Fruit fly (Drosophila melanogaster) whole organism, embryonic: ENCODE results near the gene CG14715.

ENCODE experiments used
- Antp ChIP-seq: fragments of 200-800 bp; sonication (Bioruptor generic); optimal IDR thresholded peaks from 3 replicates; lab custom pipeline; 2016; ENCODE audit warnings: missing biosample characterization, missing genetic modification characterization
- CG10366 ChIP-seq: fragments of 200-800 bp; sonication (Bioruptor generic); IDR thresholded peaks from 2 replicates; pipeline ENCODE4 v1.3.6; 2022; ENCODE audit warnings: missing biosample characterization, missing genetic modification characterization
- CG10462 ChIP-seq: fragments of 200-800 bp; sonication (Bioruptor generic); optimal IDR thresholded peaks from 2 replicates; lab custom pipeline; 2016; ENCODE audit warnings: missing biosample characterization, missing genetic modification characterization
- CG11723 ChIP-seq: fragments of 200-800 bp; sonication (Bioruptor generic); optimal IDR thresholded peaks from 2 replicates; lab custom pipeline; 2017; ENCODE audit warnings: missing biosample characterization, mild to moderate bottlenecking, missing genetic modification characterization
- CG12071 ChIP-seq: fragments of 200-800 bp; sonication (Bioruptor generic); optimal IDR thresholded peaks from 3 replicates; lab custom pipeline; 2018; ENCODE audit warnings: missing biosample characterization, mild to moderate bottlenecking, missing genetic modification characterization
- CG12219 ChIP-seq: fragments of 200-800 bp; sonication (Bioruptor generic); optimal IDR thresholded peaks from 3 replicates; lab custom pipeline; 2018; ENCODE audit warnings: missing biosample characterization, mild to moderate bottlenecking, missing genetic modification characterization
- CG13424 ChIP-seq: fragments of 200-800 bp; sonication (Bioruptor generic); optimal IDR thresholded peaks from 2 replicates; lab custom pipeline; 2019; ENCODE audit warnings: missing biosample characterization, mild to moderate bottlenecking, missing genetic modification characterization, moderate library complexity
- CG13624 ChIP-seq: fragments of 200-800 bp; sonication (Bioruptor generic); optimal IDR thresholded peaks from 2 replicates; lab custom pipeline; 2016; ENCODE audit warnings: missing biosample characterization, missing genetic modification characterization
- CG17359 ChIP-seq: fragments of 200-800 bp; sonication (Bioruptor generic); optimal IDR thresholded peaks from 3 replicates; lab custom pipeline; 2018; ENCODE audit warnings: missing biosample characterization, mild to moderate bottlenecking, missing genetic modification characterization, moderate library complexity
- CG2875 ChIP-seq: fragments of 200-800 bp; sonication (Bioruptor generic); optimal IDR thresholded peaks from 2 replicates; lab custom pipeline; 2017; ENCODE audit warnings: missing biosample characterization, mild to moderate bottlenecking, missing genetic modification characterization, missing genetic modification reagents
- CG31365 ChIP-seq: fragments of 200-800 bp; sonication (Bioruptor generic); optimal IDR thresholded peaks from 2 replicates; lab custom pipeline; 2018; ENCODE audit warnings: missing biosample characterization, mild to moderate bottlenecking, missing genetic modification characterization
- CG3163 ChIP-seq: fragments of 200-800 bp; sonication (Bioruptor generic); optimal IDR thresholded peaks from 3 replicates; lab custom pipeline; 2016; ENCODE audit warnings: missing biosample characterization, missing genetic modification characterization
- CG3281 ChIP-seq: fragments of 200-800 bp; sonication (Bioruptor generic); optimal IDR thresholded peaks from 3 replicates; lab custom pipeline; 2017; ENCODE audit warnings: missing biosample characterization, mild to moderate bottlenecking, missing genetic modification characterization
- CG34376 ChIP-seq: fragments of 200-800 bp; sonication (Bioruptor generic); optimal IDR thresholded peaks from 2 replicates; lab custom pipeline; 2018; ENCODE audit warnings: missing biosample characterization, mild to moderate bottlenecking, missing genetic modification characterization
- CG4854 ChIP-seq: fragments of 200-800 bp; sonication (Bioruptor generic); optimal IDR thresholded peaks from 2 replicates; lab custom pipeline; 2016; ENCODE audit warnings: missing biosample characterization, missing genetic modification characterization, inconsistent platforms
- CG5180 ChIP-seq: fragments of 200-800 bp; sonication (Bioruptor generic); optimal IDR thresholded peaks from 3 replicates; lab custom pipeline; 2017; ENCODE audit warnings: missing biosample characterization, missing genetic modification characterization, mild to moderate bottlenecking, moderate library complexity, missing genetic modification reagents
- CG6654 ChIP-seq: fragments of 200-800 bp; sonication (Bioruptor generic); optimal IDR thresholded peaks from 2 replicates; lab custom pipeline; 2017; ENCODE audit warnings: missing biosample characterization, mild to moderate bottlenecking, missing genetic modification characterization
- CG6689 ChIP-seq: fragments of 200-800 bp; sonication (Bioruptor generic); IDR thresholded peaks from 2 replicates; pipeline ENCODE4 v1.3.6; 2022; ENCODE audit warnings: missing biosample characterization, missing genetic modification characterization
- CG6791 ChIP-seq: fragments of 200-800 bp; sonication (Bioruptor generic); IDR thresholded peaks from 3 replicates; pipeline ENCODE4 v1.3.6; 2022; ENCODE audit warnings: missing biosample characterization, missing genetic modification characterization; ENCODE audit not compliant: partially characterized antibody
- CG7357 ChIP-seq: fragments of 200-800 bp; sonication (Bioruptor generic); IDR thresholded peaks from 3 replicates; pipeline ENCODE4 v1.3.6; 2022; ENCODE audit warnings: missing biosample characterization, missing genetic modification characterization
- Dad ChIP-seq: fragments of 200-800 bp; sonication (Bioruptor generic); optimal IDR thresholded peaks from 3 replicates; lab custom pipeline; 2016; ENCODE audit warnings: missing biosample characterization, missing genetic modification characterization
- Dfd ChIP-seq, 2 experiments: fragments of >200 bp; optimal IDR thresholded peaks; 2 replicates each; lab custom pipeline; 2017; ENCODE audit warnings: missing biosample characterization in 2 of 2, missing genetic modification characterization in 2 of 2
- GATAe ChIP-seq: fragments of 200-800 bp; sonication (Bioruptor generic); conservative IDR thresholded peaks from 2 replicates; pipeline ENCODE4 v1.3.6; 2022; ENCODE audit warnings: missing biosample characterization, missing genetic modification characterization
- H15 ChIP-seq: fragments of 200-800 bp; sonication (Bioruptor generic); IDR thresholded peaks from 3 replicates; pipeline ENCODE4 v1.3.6; 2022; ENCODE audit warnings: missing biosample characterization, missing genetic modification characterization
- Hmx ChIP-seq: fragments of 200-800 bp; sonication (Bioruptor generic); optimal IDR thresholded peaks from 2 replicates; lab custom pipeline; 2016; ENCODE audit warnings: missing biosample characterization, missing genetic modification characterization
- Med ChIP-seq: fragments of 200-800 bp; sonication (Bioruptor generic); peaks from one replicate; lab custom pipeline; 2016; ENCODE audit warnings: missing biosample characterization, missing genetic modification characterization, mild to moderate bottlenecking, inconsistent platforms, moderate library complexity
- Myb ChIP-seq: fragments of 200-800 bp; sonication (Bioruptor generic); optimal IDR thresholded peaks from 2 replicates; lab custom pipeline; 2016; ENCODE audit warnings: missing biosample characterization, missing genetic modification characterization
- Pdp1 ChIP-seq, 2 experiments: fragments of 200-800 bp; sonication (Bioruptor generic); optimal IDR thresholded peaks; 3 replicates each; lab custom pipeline; 2016; ENCODE audit warnings: missing biosample characterization in 2 of 2, missing genetic modification characterization in 2 of 2, mild to moderate bottlenecking in 1 of 2, moderate library complexity in 1 of 2
- Spps ChIP-seq: fragments of 200-800 bp; sonication (Bioruptor generic); optimal IDR thresholded peaks from 2 replicates; lab custom pipeline; 2018; ENCODE audit warnings: missing biosample characterization, mild to moderate bottlenecking, missing genetic modification characterization
- Trl ChIP-seq, 3 experiments: fragments of >200 bp in 2 of 3; fragments of 200-800 bp in 1 of 3; sonication (Bioruptor generic) in 1 of 3; optimal IDR thresholded peaks; 2 replicates in 1 of 3; 3 replicates in 2 of 3; lab custom pipeline; 2016 to 2017; ENCODE audit warnings: missing biosample characterization in 1 of 3, missing genetic modification characterization in 1 of 3
- Xrp1 ChIP-seq: fragments of 200-800 bp; sonication (Bioruptor generic); IDR thresholded peaks from 2 replicates; pipeline ENCODE4 v1.3.6; 2022; ENCODE audit warnings: missing biosample characterization, missing genetic modification characterization
- ato ChIP-seq: fragments of 200-800 bp; sonication (Bioruptor generic); IDR thresholded peaks from 2 replicates; pipeline ENCODE4 v1.3.6; 2022; ENCODE audit warnings: missing biosample characterization, missing genetic modification characterization; ENCODE audit not compliant: partially characterized antibody
- bowl ChIP-seq: fragments of 200-800 bp; sonication (Bioruptor generic); IDR thresholded peaks from 2 replicates; pipeline ENCODE4 v1.3.6; 2022; ENCODE audit warnings: missing biosample characterization, missing genetic modification characterization
- crol ChIP-seq: fragments of 200-800 bp; sonication (Bioruptor generic); IDR thresholded peaks from 2 replicates; pipeline ENCODE4 v1.3.6; 2022; ENCODE audit warnings: missing biosample characterization, missing genetic modification characterization
- ems ChIP-seq: fragments of 200-800 bp; sonication (Bioruptor generic); optimal IDR thresholded peaks from 3 replicates; lab custom pipeline; 2016; ENCODE audit warnings: missing biosample characterization, missing genetic modification characterization
- exex ChIP-seq: fragments of 200-800 bp; sonication (Bioruptor generic); optimal IDR thresholded peaks from 4 replicates; lab custom pipeline; 2018; ENCODE audit warnings: missing biosample characterization, mild to moderate bottlenecking, missing genetic modification characterization, moderate library complexity
- gcm ChIP-seq: fragments of 200-800 bp; sonication (Bioruptor generic); optimal IDR thresholded peaks from 2 replicates; lab custom pipeline; 2019; ENCODE audit warnings: missing biosample characterization, mild to moderate bottlenecking, missing genetic modification characterization, moderate library complexity
- grn ChIP-seq: fragments of 200-800 bp; sonication (Bioruptor generic); optimal IDR thresholded peaks from 3 replicates; lab custom pipeline; 2017; ENCODE audit warnings: missing biosample characterization, missing genetic modification characterization
- mirr ChIP-seq: fragments of 200-800 bp; sonication (Bioruptor generic); optimal IDR thresholded peaks from 3 replicates; lab custom pipeline; 2018; ENCODE audit warnings: missing biosample characterization, mild to moderate bottlenecking, missing genetic modification characterization
- nerfin-2 ChIP-seq: fragments of 200-800 bp; sonication (Bioruptor generic); IDR thresholded peaks from 2 replicates; pipeline ENCODE4 v1.3.6; 2022; ENCODE audit warnings: missing biosample characterization, missing genetic modification characterization; ENCODE audit not compliant: partially characterized antibody
- p53 ChIP-seq: fragments of 200-800 bp; sonication (Bioruptor generic); optimal IDR thresholded peaks from 2 replicates; lab custom pipeline; 2016; ENCODE audit warnings: missing biosample characterization, missing genetic modification characterization
- peb ChIP-seq: fragments of 200-800 bp; sonication (Bioruptor generic); IDR thresholded peaks from 2 replicates; pipeline ENCODE4 v1.3.6; 2022; ENCODE audit warnings: missing biosample characterization, missing genetic modification characterization
- sd ChIP-seq: fragments of 200-800 bp; sonication (Bioruptor generic); optimal IDR thresholded peaks from 3 replicates; lab custom pipeline; 2018; ENCODE audit warnings: missing biosample characterization, mild to moderate bottlenecking, missing genetic modification characterization, moderate library complexity
- slbo ChIP-seq: fragments of 200-800 bp; sonication (Bioruptor generic); IDR thresholded peaks from 2 replicates; pipeline ENCODE4 v1.3.6; 2022; ENCODE audit warnings: missing biosample characterization, missing genetic modification characterization
- stwl ChIP-seq: fragments of 200-800 bp; sonication (Bioruptor generic); optimal IDR thresholded peaks from 3 replicates; lab custom pipeline; 2018; ENCODE audit warnings: missing biosample characterization, mild to moderate bottlenecking, missing genetic modification characterization, moderate library complexity
- sug ChIP-seq: fragments of 200-800 bp; optimal IDR thresholded peaks from 2 replicates; lab custom pipeline; 2019; ENCODE audit warnings: missing biosample characterization, mild to moderate bottlenecking, missing genetic modification characterization, moderate library complexity
- tll ChIP-seq, 2 experiments: fragments of 200-800 bp in 1 of 2; fragments of >200 bp in 1 of 2; sonication (Bioruptor generic) in 1 of 2; optimal IDR thresholded peaks; 2 replicates each; lab custom pipeline; 2017 to 2019; ENCODE audit warnings: missing biosample characterization in 2 of 2, missing genetic modification characterization in 2 of 2, mild to moderate bottlenecking in 1 of 2, moderate library complexity in 1 of 2
- wek ChIP-seq: fragments of 200-800 bp; sonication (Bioruptor generic); optimal IDR thresholded peaks from 3 replicates; lab custom pipeline; 2018; ENCODE audit warnings: missing biosample characterization, mild to moderate bottlenecking, missing genetic modification characterization, moderate library complexity

The CG14715 gene

dm6 chr3R:11683675-11684074 lies 9.7 kb downstream of the CG14715 start:
- TF ChIP-seq Med (GFP tag; lab: Kevin White, UChicago) (peak; percentile 2), CG12071 (GFP tag; lab: Kevin White, UChicago) (peak; percentile 10), sug (tag; lab: Kevin White, UChicago) (peak; percentile 97), grn (GFP tag; lab: Kevin White, UChicago) (peak; percentile 42), GATAe (GFP tag; lab: Robert Waterston, UW) (peak; percentile 51), CG13624 (no peak), mirr (GFP tag; lab: Kevin White, UChicago) (peak; percentile 48), stwl (tag; lab: Kevin White, UChicago) (no peak), exex (peak; percentile 76), CG3281 (GFP tag; lab: Kevin White, UChicago) (peak; percentile 8), CG2875 (GFP tag; lab: Kevin White, UChicago) (no peak), CG11723 (no peak), sd (tag; lab: Kevin White, UChicago) (peak; percentile 37), CG34376 (GFP tag; lab: Kevin White, UChicago) (peak; percentile 37)

- no peak for TF ChIP-seq Trl (optimal IDR thresholded peaks at IDR 0.05; lab: Kevin White, UChicago)
- no peak for TF ChIP-seq Trl (GFP tag; optimal IDR thresholded peaks at IDR 0.05; lab: Kevin White, UChicago)
- TF ChIP-seq CG4854 (GFP tag; lab: Kevin White, UChicago) = no peak
- TF ChIP-seq ems (GFP tag; lab: Kevin White, UChicago) = no peak
- TF ChIP-seq Pdp1 (GFP tag; optimal IDR thresholded peaks at IDR 0.05; lab: Kevin White, UChicago) = peak in 1 of 2 experiments; percentile 4
- TF ChIP-seq grn (GFP tag; lab: Kevin White, UChicago) = peak; percentile 12
- TF ChIP-seq sug (tag; lab: Kevin White, UChicago) = peak; percentile 87
- no peak for TF ChIP-seq CG3163 (GFP tag; lab: Kevin White, UChicago)
- TF ChIP-seq H15 = no peak
- peak; percentile 62 for TF ChIP-seq exex
- TF ChIP-seq, all 482 proteins: peak for 4
These were observed 10.3 kb downstream of the CG14715 start, which contains the start of gene CG6830 for dm6 chr3R:11684316-11684715. Gene CG6830 (minus strand): TSS chr3R:11684342.

dm6 chr3R:11688055-11688454 lies 14.0 kb downstream of the CG14715 start, which contains the start of gene CG6834:
Gene CG6834 (minus strand): TSS chr3R:11688133.
- TF ChIP-seq Xrp1 (GFP tag; lab: Robert Waterston, UW) = no peak
- TF ChIP-seq CG6654 (GFP tag; lab: Kevin White, UChicago) = no peak
- no peak for TF ChIP-seq Antp (GFP tag; lab: Kevin White, UChicago)
- no peak for TF ChIP-seq ato (GFP tag; lab: Robert Waterston, UW)
- TF ChIP-seq Myb (GFP tag; lab: Kevin White, UChicago) = no peak
- TF ChIP-seq wek = peak; percentile 46
- TF ChIP-seq Dad (GFP tag; lab: Kevin White, UChicago) = no peak
- no peak for TF ChIP-seq CG10462 (GFP tag; lab: Kevin White, UChicago)
- no peak for TF ChIP-seq Hmx
- no peak for TF ChIP-seq Dfd (GFP tag; optimal IDR thresholded peaks at IDR 0.05; lab: Kevin White, UChicago)
- TF ChIP-seq CG17359 = no peak
- no peak for TF ChIP-seq Spps
- no peak for TF ChIP-seq CG5180 (GFP tag; lab: Kevin White, UChicago)
- no peak for TF ChIP-seq CG7357 (GFP tag; lab: Robert Waterston, UW)
- no peak for TF ChIP-seq CG13424
- no peak for TF ChIP-seq crol (GFP tag; lab: Robert Waterston, UW)
- no peak for TF ChIP-seq CG6689 (GFP tag; lab: Robert Waterston, UW)
- no peak for TF ChIP-seq CG10366 (GFP tag; lab: Robert Waterston, UW)
- TF ChIP-seq p53 (GFP tag; lab: Kevin White, UChicago) = no peak
- TF ChIP-seq gcm (GFP tag; lab: Kevin White, UChicago) = no peak
- no peak for TF ChIP-seq nerfin-2
- TF ChIP-seq CG6791 = no peak
- TF ChIP-seq bowl (GFP tag; lab: Robert Waterston, UW) = no peak
- TF ChIP-seq CG12219 (GFP tag; lab: Kevin White, UChicago) = peak; percentile 28
- no peak for TF ChIP-seq peb (GFP tag; lab: Robert Waterston, UW)
- peak; percentile 0 for TF ChIP-seq CG31365 (tag; lab: Kevin White, UChicago)
- TF ChIP-seq tll (GFP tag; optimal IDR thresholded peaks at IDR 0.05; lab: Kevin White, UChicago) = no peak
- no peak for TF ChIP-seq slbo (GFP tag; lab: Robert Waterston, UW)
